Fruit fly (Drosophila melanogaster): ENCODE measurements around the gene Adh.

DNA sequence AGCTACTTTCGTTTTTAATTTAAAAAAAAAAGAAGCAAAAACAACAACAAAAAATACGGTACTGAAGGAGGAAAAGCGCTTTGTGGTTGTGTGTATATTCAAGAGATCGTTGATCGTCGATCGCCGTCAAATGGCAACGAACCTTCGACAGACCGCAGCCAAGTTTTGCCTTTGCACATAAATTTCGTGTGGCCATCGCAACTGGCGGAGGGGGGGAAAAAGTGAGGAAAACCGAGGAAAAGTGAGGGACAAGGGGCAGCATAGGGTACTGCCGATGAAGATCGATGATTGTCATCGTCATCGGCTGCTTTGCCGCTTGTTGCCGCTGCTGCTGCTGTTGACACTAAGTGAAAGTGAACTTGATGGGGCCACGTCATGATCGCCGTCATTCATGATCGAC lies 39.6 kb downstream of the Adh start:
- TF ChIP-seq h (optimal IDR thresholded peaks at IDR 0.05), result no peak
- no peak for TF ChIP-seq ttk (optimal IDR thresholded peaks at IDR 0.05)
- no peak for TF ChIP-seq Sin3A (optimal IDR thresholded peaks at IDR 0.05)
